Fruit fly (Drosophila melanogaster) whole organism, prepupa: Measurements from ENCODE around the gene ppl.
A peak's percentile ranks its signal among the peaks of the same experiment; 100 is the strongest.

Source experiments
- CG16779 ChIP-seq: fragments of 200-800 bp; sonication (Bioruptor generic); optimal IDR thresholded peaks from 3 replicates; lab custom pipeline; 2017; ENCODE audit warnings: missing biosample characterization, mild to moderate bottlenecking, missing genetic modification characterization
- Hr38 ChIP-seq: sonication (Bioruptor generic); optimal IDR thresholded peaks from 2 replicates; lab custom pipeline; 2016; ENCODE audit warnings: missing biosample characterization, missing genetic modification characterization
- achi ChIP-seq: fragments of 200-800 bp; sonication (Bioruptor generic); optimal IDR thresholded peaks from 3 replicates; lab custom pipeline; 2016; ENCODE audit warnings: missing biosample characterization, missing genetic modification characterization
- svp ChIP-seq: fragments of 200-800 bp; sonication (Bioruptor generic); peaks from one replicate; lab custom pipeline; 2016; ENCODE audit warnings: missing biosample characterization, missing genetic modification characterization

DNA sequence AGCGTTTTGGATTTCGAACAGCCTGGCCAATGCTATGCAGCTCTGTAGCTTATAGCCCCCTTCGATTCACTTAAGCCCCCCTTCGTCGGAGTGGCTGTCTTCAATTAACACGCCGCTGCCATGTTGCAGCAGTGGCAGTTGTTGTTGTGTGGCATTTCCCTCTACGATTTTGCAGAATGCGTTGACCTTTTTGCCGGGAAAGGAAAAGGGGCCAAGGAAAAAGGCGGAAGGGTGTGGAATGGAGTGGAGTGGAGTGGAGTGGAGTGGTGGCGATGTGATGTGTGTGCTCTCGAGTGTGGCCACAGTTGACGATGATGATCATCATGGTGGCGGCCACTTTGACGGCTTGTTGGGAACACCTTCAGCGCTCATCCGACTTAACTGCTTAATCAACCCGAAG lies 42.9 kb downstream of the ppl start:
- no peak for TF ChIP-seq achi
- TF ChIP-seq Hr38 (GFP tag; lab: Kevin White, UChicago), result no peak
- TF ChIP-seq svp (GFP tag; lab: Kevin White, UChicago), result peak; percentile 30
- no peak for TF ChIP-seq CG16779 (tag; lab: Kevin White, UChicago)
